Fruit fly (Drosophila melanogaster) Kc167 (cell line): ENCODE measurements around the gene CG31948.

Experiments
- Myc ChIP-seq: fragments of >200 bp; optimal IDR thresholded peaks from 2 replicates; lab custom pipeline; 2017; ENCODE audit warnings: missing external identifiers
- Sin3A ChIP-seq: fragments of >200 bp; optimal IDR thresholded peaks from 2 replicates; lab custom pipeline; 2018; ENCODE audit warnings: missing external identifiers
- h ChIP-seq: fragments of >200 bp; optimal IDR thresholded peaks from 3 replicates; lab custom pipeline; 2018; ENCODE audit warnings: missing external identifiers
- insv ChIP-seq: fragments of >200 bp; optimal IDR thresholded peaks from 3 replicates; lab custom pipeline; 2018; ENCODE audit warnings: missing external identifiers
- psq ChIP-seq: fragments of >200 bp; optimal IDR thresholded peaks from 2 replicates; lab custom pipeline; 2017; ENCODE audit warnings: missing external identifiers
- ttk ChIP-seq: sonication (Bioruptor generic); optimal IDR thresholded peaks from 2 replicates; lab custom pipeline; 2017; ENCODE audit warnings: missing external identifiers

Gene CG31948

DNA sequence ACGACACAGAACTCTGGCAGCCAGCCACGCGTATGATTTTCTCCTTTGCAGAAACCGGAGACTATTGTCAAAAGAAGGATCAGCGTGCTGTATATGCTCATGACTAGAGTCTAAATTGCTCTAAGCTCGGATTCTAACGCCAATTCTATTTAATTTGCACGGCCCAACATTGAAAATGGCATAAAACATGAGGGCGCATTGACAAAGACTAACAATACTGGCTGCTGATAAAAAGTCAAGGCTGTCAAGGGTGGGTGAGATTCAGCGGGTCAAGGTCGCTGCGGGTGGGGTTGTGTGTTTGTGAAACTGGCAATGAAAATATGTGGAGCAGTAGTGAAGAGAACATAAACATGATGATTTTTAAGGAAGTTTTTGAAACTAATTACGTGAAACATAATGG is 1.3 kb upstream of the CG31948 start, which contains the start of gene CG34448:
Gene CG34448 (minus strand): TSS at position 101 of the 400 bp plus-strand sequence.
- no peak for TF ChIP-seq h (lab: Kevin White, UChicago)
- TF ChIP-seq psq: no peak
- no peak for TF ChIP-seq Sin3A (lab: Kevin White, UChicago)
- TF ChIP-seq insv: no peak
- TF ChIP-seq Myc: no peak
- TF ChIP-seq ttk (lab: Kevin White, UChicago): no peak

DNA sequence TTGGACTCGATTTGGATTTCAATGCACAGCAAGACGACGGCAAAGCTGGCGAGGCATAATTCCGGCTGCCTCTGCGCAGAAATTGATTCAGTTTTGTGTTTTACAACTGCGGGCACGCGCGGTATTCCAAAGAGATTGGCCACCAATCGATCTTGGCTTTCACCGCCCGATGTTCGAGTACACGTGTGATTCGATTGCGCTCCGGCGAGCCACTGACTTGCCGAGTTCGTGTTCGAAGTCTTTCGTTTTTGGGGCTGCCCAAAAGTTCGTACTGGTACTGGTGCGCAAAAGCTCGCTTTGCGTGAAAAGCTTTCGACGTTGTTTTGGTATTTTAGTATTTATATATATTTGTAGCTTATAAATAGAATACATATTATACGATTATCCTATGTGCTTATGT is 1.4 kb downstream of the CG31948 start, which contains the start of gene CG18641:
Gene CG18641 (minus strand): TSS at position 214 of the 400 bp plus-strand sequence.
- TF ChIP-seq insv (no peak), ttk (lab: Kevin White, UChicago) (no peak), h (lab: Kevin White, UChicago) (no peak), Myc (no peak), Sin3A (lab: Kevin White, UChicago) (no peak), psq (no peak)

- TF ChIP-seq ttk (lab: Kevin White, UChicago): no peak
- no peak for TF ChIP-seq insv
- TF ChIP-seq Myc: no peak
- TF ChIP-seq psq: no peak
- TF ChIP-seq h (lab: Kevin White, UChicago): no peak
- no peak for TF ChIP-seq Sin3A (lab: Kevin White, UChicago)
Observed at dm6 chr2L:2413093-2413492, 3.4 kb downstream of the CG31948 start.

DNA sequence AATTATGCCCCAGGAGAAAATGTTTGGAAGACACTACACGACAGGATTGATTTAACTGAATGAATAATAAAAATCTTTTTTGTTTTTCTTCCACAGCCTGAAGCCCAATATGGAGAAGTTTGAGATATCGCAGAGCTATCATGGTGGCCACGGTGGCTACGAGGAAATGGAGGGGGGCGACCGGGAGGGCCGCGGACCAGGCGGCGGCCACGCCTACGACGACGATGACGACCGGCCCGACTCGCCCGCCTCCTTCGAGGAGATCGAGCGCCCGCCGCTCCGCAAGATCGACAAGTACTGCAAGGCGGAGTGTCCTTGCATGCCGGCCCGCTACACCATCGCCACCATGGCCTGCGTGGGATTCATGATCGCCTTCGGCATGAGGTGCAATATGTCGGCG is 11.9 kb downstream of the CG31948 start:
- TF ChIP-seq insv (no peak), Myc (no peak), h (lab: Kevin White, UChicago) (no peak), Sin3A (lab: Kevin White, UChicago) (no peak)

DNA sequence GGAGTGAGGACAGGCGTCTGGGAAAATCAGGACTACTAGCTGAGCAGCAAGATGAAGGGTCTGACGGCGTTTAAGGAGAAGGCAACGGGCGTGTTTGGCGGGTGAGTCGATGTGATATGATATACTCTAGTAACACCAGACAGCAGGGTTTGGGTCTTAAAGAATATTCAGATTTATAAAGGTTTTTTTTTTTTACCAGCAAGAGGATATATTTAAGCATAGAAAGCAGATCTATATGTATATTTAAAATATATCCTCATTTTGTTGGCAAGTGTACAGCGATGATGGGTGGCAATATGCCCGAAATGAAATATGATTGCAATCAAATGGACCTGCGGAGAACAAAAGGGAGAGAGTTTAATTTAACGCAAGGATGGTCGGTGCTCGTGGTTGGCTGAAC is 14.3 kb downstream of the CG31948 start:
- TF ChIP-seq Myc: no peak
- no peak for TF ChIP-seq insv
- no peak for TF ChIP-seq h (lab: Kevin White, UChicago)
- TF ChIP-seq ttk (lab: Kevin White, UChicago): no peak
- no peak for TF ChIP-seq psq
- TF ChIP-seq Sin3A (lab: Kevin White, UChicago): no peak

DNA sequence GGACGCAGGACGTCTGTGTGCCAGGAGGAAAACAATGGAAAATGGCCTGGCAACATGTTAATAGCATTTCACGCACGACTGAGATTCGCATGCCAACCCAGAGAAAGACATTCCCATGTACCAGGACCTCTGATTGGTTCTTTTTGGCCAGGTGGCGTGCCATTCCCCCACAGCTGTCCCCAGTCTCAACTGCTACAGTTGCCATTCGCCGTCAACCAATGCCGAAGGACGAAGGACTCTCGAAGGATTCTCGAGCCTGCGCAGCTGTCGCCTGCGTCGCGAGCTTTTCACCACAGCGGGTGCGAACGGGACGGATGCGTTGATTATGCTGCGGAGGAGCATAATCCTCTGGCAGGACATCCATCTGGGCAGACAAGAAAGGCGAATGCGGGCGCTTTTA is 16.6 kb downstream of the CG31948 start, which contains the start of gene VGlut:
Gene VGlut (plus strand): TSS at position 399 of the 400 bp plus-strand sequence.
- TF ChIP-seq ttk (lab: Kevin White, UChicago) (no peak), insv (no peak), psq (no peak), Myc (no peak), h (lab: Kevin White, UChicago) (no peak), Sin3A (lab: Kevin White, UChicago) (no peak)

dm6 chr2L:2398459-2398858 is 18.1 kb downstream of the CG31948 start:
- TF ChIP-seq h (lab: Kevin White, UChicago) (no peak), Sin3A (lab: Kevin White, UChicago) (no peak), ttk (lab: Kevin White, UChicago) (no peak), Myc (no peak), insv (no peak), psq (no peak)

DNA sequence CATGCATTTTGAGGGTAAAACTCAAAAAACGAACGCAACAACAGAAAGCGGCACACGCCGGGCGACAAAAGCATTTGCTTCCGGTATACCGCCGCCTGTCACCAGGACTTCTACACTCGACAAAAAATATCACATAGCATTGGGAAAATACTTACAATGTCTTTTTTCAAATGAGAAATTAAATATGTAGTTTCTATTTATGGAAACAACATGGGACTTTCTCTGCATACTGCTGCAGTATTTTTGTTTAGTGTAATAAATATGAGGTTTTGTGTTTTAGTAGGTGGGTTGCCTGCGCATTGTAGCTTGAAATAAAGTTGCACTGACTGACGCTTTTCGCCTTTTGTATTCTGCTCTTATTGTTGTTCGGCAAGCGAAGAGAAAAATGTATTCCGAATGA is 19.4 kb downstream of the CG31948 start:
- TF ChIP-seq insv: no peak
- no peak for TF ChIP-seq h (lab: Kevin White, UChicago)
- TF ChIP-seq ttk (lab: Kevin White, UChicago): no peak
- TF ChIP-seq Sin3A (lab: Kevin White, UChicago): no peak
- TF ChIP-seq psq: no peak
- TF ChIP-seq Myc: no peak

DNA sequence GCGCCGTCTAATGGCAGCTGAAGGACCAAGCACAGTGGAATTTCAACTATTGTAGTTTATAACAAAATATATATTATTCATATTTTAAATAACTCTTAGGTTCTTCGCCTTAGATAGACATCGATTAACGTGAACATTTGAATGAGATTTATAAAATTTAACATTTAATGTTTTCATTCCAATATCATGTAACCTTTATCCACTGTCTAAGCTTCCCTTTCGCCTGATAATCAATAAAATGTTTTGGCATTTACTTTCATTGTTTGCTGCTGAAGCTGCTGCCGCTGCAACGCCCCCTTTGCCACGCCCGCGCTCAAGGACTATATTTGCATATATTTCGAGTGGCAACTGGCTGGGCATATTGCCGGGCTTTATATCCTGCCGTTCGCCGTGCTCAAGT is 21.6 kb downstream of the CG31948 start:
- TF ChIP-seq h (lab: Kevin White, UChicago) (no peak), Myc (no peak), Sin3A (lab: Kevin White, UChicago) (no peak), psq (no peak), ttk (lab: Kevin White, UChicago) (no peak), insv (no peak)

- no peak for TF ChIP-seq Myc
- no peak for TF ChIP-seq Sin3A (lab: Kevin White, UChicago)
- no peak for TF ChIP-seq insv
- no peak for TF ChIP-seq ttk (lab: Kevin White, UChicago)
- TF ChIP-seq psq: no peak
- no peak for TF ChIP-seq h (lab: Kevin White, UChicago)
Observed at dm6 chr2L:2391321-2391720, 25.2 kb downstream of the CG31948 start, which contains the start of gene CG46448. TSS of gene CG46448 (plus strand) at chr2L:2391660.

DNA sequence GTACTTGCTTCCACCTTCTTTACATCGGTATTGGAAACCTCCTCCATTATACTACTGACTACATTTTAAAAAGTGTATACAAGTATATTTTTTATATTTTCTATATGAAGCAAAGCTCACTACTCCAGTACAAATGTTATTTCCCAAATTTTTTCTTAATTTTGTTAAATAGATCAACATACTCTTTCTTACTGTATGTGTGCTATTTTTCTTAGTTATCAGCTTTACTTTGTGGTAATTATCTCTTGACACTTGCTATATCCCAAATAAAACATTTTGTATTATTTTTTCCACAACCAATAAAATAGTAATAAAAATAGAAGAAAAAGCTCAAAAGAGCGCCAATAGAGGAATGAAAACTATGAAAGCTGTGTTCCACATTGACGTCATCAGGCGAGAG is 25.9 kb downstream of the CG31948 start, which contains the start of gene CG43750:
Gene CG43750 (minus strand): TSS at position 101 of the 400 bp plus-strand sequence.
- TF ChIP-seq Myc (no peak), ttk (lab: Kevin White, UChicago) (no peak), Sin3A (lab: Kevin White, UChicago) (no peak), insv (no peak), h (lab: Kevin White, UChicago) (no peak), psq (no peak)

DNA sequence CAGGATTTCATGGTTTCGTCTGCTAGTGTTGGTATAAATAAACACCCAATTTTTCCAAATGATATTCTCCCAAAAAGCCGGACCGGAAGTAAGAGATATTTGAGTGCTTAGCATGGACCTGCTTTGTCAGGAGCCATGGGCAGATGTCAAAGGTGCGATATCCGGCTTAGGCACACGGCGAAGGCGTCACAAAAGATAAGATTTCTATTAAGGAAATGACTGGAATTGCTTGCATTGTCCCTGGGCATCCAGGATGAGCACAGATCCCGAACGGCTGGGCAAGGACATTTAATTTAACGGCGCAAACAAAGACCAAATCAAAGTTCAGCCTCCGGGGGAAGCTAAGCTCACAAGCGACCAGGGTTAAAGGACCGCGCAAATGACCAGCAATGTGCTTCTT is 30.8 kb downstream of the CG31948 start, which contains the start of gene CG3557:
Gene CG3557 (minus strand): TSS at position 101 of the 400 bp plus-strand sequence.
- TF ChIP-seq ttk (lab: Kevin White, UChicago) (no peak), h (lab: Kevin White, UChicago) (no peak), psq (no peak), Sin3A (lab: Kevin White, UChicago) (no peak), Myc (no peak), insv (no peak)

- TF ChIP-seq insv (no peak), Sin3A (lab: Kevin White, UChicago) (no peak), psq (no peak), ttk (lab: Kevin White, UChicago) (no peak), Myc (no peak), h (lab: Kevin White, UChicago) (no peak)
Observed at dm6 chr2L:2382971-2383370, 33.5 kb downstream of the CG31948 start, which contains the start of gene PIG-Wa. TSS of gene PIG-Wa (plus strand) at chr2L:2383202.
